Worm (Caenorhabditis elegans) whole organism, L2 larva: Measurements from ENCODE around the gene T28A8.8.
A peak's percentile ranks its signal among the peaks of the same experiment; 100 is the strongest.

Experiments
- C34F6.9 ChIP-seq: fragments of 150-350 bp; optimal IDR thresholded peaks from 2 replicates; lab custom pipeline; 2014; ENCODE audit warnings: missing biosample characterization, missing genetic modification characterization
- F13H6.1 ChIP-seq: sonication (generic microtip); optimal IDR thresholded peaks from 2 replicates; lab custom pipeline; 2016; ENCODE audit warnings: missing genetic modification characterization, missing compliant biosample characterization
- Y55F3AM.14 ChIP-seq: fragments of 200-800 bp; sonication (Bioruptor generic); optimal IDR thresholded peaks from 2 replicates; lab custom pipeline; 2018; ENCODE audit warnings: mild to moderate bottlenecking, missing genetic modification characterization, missing compliant biosample characterization
- ZK546.5 ChIP-seq: sonication (generic microtip); optimal IDR thresholded peaks from 2 replicates; lab custom pipeline; 2017; ENCODE audit warnings: missing biosample characterization, missing genetic modification characterization
- aly-2 ChIP-seq: fragments of 150-350 bp; optimal IDR thresholded peaks from 2 replicates; lab custom pipeline; 2014; ENCODE audit warnings: missing biosample characterization, missing genetic modification characterization
- ama-1 ChIP-seq: fragments of 150-350 bp; optimal IDR thresholded peaks from 2 replicates; lab custom pipeline; 2018; ENCODE audit warnings: inconsistent platforms
- blmp-1 ChIP-seq: sonication (generic microtip); optimal IDR thresholded peaks from 2 replicates; lab custom pipeline; 2017; ENCODE audit warnings: missing genetic modification characterization, mild to moderate bottlenecking, missing compliant biosample characterization, antibody characterized with exemption, moderate library complexity; ENCODE audit not compliant: insufficient read depth
- ceh-16 ChIP-seq: fragments of 150-350 bp; optimal IDR thresholded peaks from 2 replicates; lab custom pipeline; 2014; ENCODE audit warnings: missing biosample characterization, missing genetic modification characterization
- ceh-82 ChIP-seq: fragments of 150-350 bp; optimal IDR thresholded peaks from 2 replicates; lab custom pipeline; 2014; ENCODE audit warnings: missing biosample characterization, missing genetic modification characterization
- crh-2 ChIP-seq: sonication (generic microtip); optimal IDR thresholded peaks from 2 replicates; lab custom pipeline; 2017; ENCODE audit warnings: missing biosample characterization, missing genetic modification characterization
- dmd-4 ChIP-seq: sonication (generic microtip); optimal IDR thresholded peaks from 2 replicates; lab custom pipeline; 2017; ENCODE audit warnings: missing biosample characterization, missing genetic modification characterization
- fos-1 ChIP-seq: fragments of 150-350 bp; optimal IDR thresholded peaks from 2 replicates; lab custom pipeline; 2014; ENCODE audit warnings: missing biosample characterization, missing genetic modification characterization
- gmeb-1 ChIP-seq: fragments of 150-350 bp; optimal IDR thresholded peaks from 2 replicates; lab custom pipeline; 2014; ENCODE audit warnings: missing biosample characterization, missing genetic modification characterization
- lin-11 ChIP-seq: fragments of 150-350 bp; sonication (generic microtip); optimal IDR thresholded peaks from 2 replicates; lab custom pipeline; 2014; ENCODE audit warnings: missing biosample characterization, missing genetic modification characterization, inconsistent platforms, mixed read lengths
- lin-39 ChIP-seq: fragments of 150-350 bp; optimal IDR thresholded peaks from 2 replicates; lab custom pipeline; 2014; ENCODE audit warnings: missing biosample characterization, missing genetic modification reagents, missing genetic modification characterization
- lsy-2 ChIP-seq, 2 experiments: fragments of 150-350 bp in 1 of 2; sonication (generic microtip) in 1 of 2; optimal IDR thresholded peaks; 2 replicates each; lab custom pipeline; 2014 to 2017; ENCODE audit warnings: missing biosample characterization in 2 of 2, missing genetic modification characterization in 2 of 2
- mab-5 ChIP-seq: fragments of 150-350 bp; optimal IDR thresholded peaks from 2 replicates; lab custom pipeline; 2014; ENCODE audit warnings: missing biosample characterization, missing genetic modification characterization
- mbf-1 ChIP-seq: sonication (generic microtip); optimal IDR thresholded peaks from 2 replicates; lab custom pipeline; 2017; ENCODE audit warnings: missing biosample characterization, missing genetic modification characterization
- mdl-1 ChIP-seq, 2 experiments: fragments of 150-350 bp in 1 of 2; sonication (generic microtip) in 1 of 2; optimal IDR thresholded peaks; 2 replicates each; lab custom pipeline; 2017; ENCODE audit warnings: missing biosample characterization in 2 of 2, missing genetic modification characterization in 2 of 2
- nhr-10 ChIP-seq: sonication (generic microtip); optimal IDR thresholded peaks from 2 replicates; lab custom pipeline; 2017; ENCODE audit warnings: missing biosample characterization, missing genetic modification characterization
- nhr-11 ChIP-seq: fragments of 150-350 bp; optimal IDR thresholded peaks from 2 replicates; lab custom pipeline; 2014; ENCODE audit warnings: missing biosample characterization, missing genetic modification characterization
- nhr-12 ChIP-seq: fragments of 150-350 bp; optimal IDR thresholded peaks from 2 replicates; lab custom pipeline; 2014; ENCODE audit warnings: missing biosample characterization, missing genetic modification characterization
- nhr-21 ChIP-seq: fragments of 150-350 bp; optimal IDR thresholded peaks from 2 replicates; lab custom pipeline; 2014; ENCODE audit warnings: missing biosample characterization, missing genetic modification characterization
- nhr-23 ChIP-seq: fragments of 150-350 bp; optimal IDR thresholded peaks from 2 replicates; lab custom pipeline; 2014; ENCODE audit warnings: missing biosample characterization, missing genetic modification reagents, missing genetic modification characterization
- nhr-237 ChIP-seq: fragments of 150-350 bp; optimal IDR thresholded peaks from 2 replicates; lab custom pipeline; 2014; ENCODE audit warnings: missing biosample characterization, missing genetic modification characterization
- nhr-25 ChIP-seq: fragments of 150-350 bp; sonication (generic microtip); optimal IDR thresholded peaks from 3 replicates; lab custom pipeline; 2014; ENCODE audit warnings: missing biosample characterization, missing genetic modification characterization
- nhr-6 ChIP-seq: fragments of 150-350 bp; optimal IDR thresholded peaks from 2 replicates; lab custom pipeline; 2014; ENCODE audit warnings: missing biosample characterization, missing genetic modification characterization
- sem-4 ChIP-seq: fragments of 150-350 bp; optimal IDR thresholded peaks from 2 replicates; lab custom pipeline; 2014; ENCODE audit warnings: missing biosample characterization, missing genetic modification reagents, missing genetic modification characterization
- skn-1 ChIP-seq: sonication (generic microtip); optimal IDR thresholded peaks from 2 replicates; lab custom pipeline; 2017; ENCODE audit warnings: missing biosample characterization, missing genetic modification characterization
- sma-3 ChIP-seq: sonication (generic microtip); optimal IDR thresholded peaks from 2 replicates; lab custom pipeline; 2016; ENCODE audit warnings: missing genetic modification reagents, missing genetic modification characterization, missing compliant biosample characterization
- sma-9 ChIP-seq, 2 experiments: fragments of 150-350 bp in 1 of 2; sonication (generic microtip) in 1 of 2; optimal IDR thresholded peaks; 2 replicates each; lab custom pipeline; 2014 to 2016; ENCODE audit warnings: missing genetic modification characterization in 2 of 2, mild to moderate bottlenecking in 1 of 2, missing biosample characterization in 1 of 2, missing compliant biosample characterization in 1 of 2, missing genetic modification reagents in 1 of 2, moderate library complexity in 1 of 2
- unc-62 ChIP-seq: fragments of 150-350 bp; optimal IDR thresholded peaks from 2 replicates; lab custom pipeline; 2014; ENCODE audit warnings: missing biosample characterization, missing genetic modification reagents, missing genetic modification characterization
- zag-1 ChIP-seq: fragments of 150-350 bp; optimal IDR thresholded peaks from 2 replicates; lab custom pipeline; 2014; ENCODE audit warnings: missing biosample characterization, missing genetic modification characterization
- ztf-1 ChIP-seq: fragments of 200-800 bp; sonication (Bioruptor generic); conservative IDR thresholded peaks from 2 replicates; pipeline ENCODE4 v1.3.6; 2022; ENCODE audit warnings: missing genetic modification characterization, missing compliant biosample characterization
- ztf-4 ChIP-seq: fragments of 150-350 bp; optimal IDR thresholded peaks from 2 replicates; lab custom pipeline; 2014; ENCODE audit warnings: missing biosample characterization, missing genetic modification characterization

The T28A8.8 gene

ce11 chrIII:13525118-13525839, 22.7 kb downstream of the T28A8.8 start:
- TF ChIP-seq mbf-1 (tag; lab: Kevin White, UChicago) (no peak), F13H6.1 (tag; lab: Kevin White, UChicago) (no peak), crh-2 (tag; lab: Kevin White, UChicago) (no peak), ceh-16 (tag; lab: Kevin White, UChicago) (no peak), nhr-12 (tag; lab: Kevin White, UChicago) (no peak), aly-2 (tag; lab: Kevin White, UChicago) (no peak), mab-5 (tag; lab: Kevin White, UChicago) (no peak), ceh-82 (tag; lab: Kevin White, UChicago) (no peak), skn-1 (tag; lab: Kevin White, UChicago) (no peak), sma-3 (GFP tag; lab: Kevin White, UChicago) (no peak), Y55F3AM.14 (GFP tag; lab: Kevin White, UChicago) (no peak)

- TF ChIP-seq fos-1 (tag; lab: Kevin White, UChicago): peak; percentile 93
- TF ChIP-seq nhr-25 (tag; lab: Kevin White, UChicago): no peak
Measured at ce11 chrIII:13526191-13526590, 23.6 kb downstream of the T28A8.8 start.

ce11 chrIII:13526702-13527101, 24.1 kb downstream of the T28A8.8 start:
- no peak for TF ChIP-seq gmeb-1 (tag; lab: Kevin White, UChicago)
- no peak for TF ChIP-seq sma-9 (GFP tag; optimal IDR thresholded peaks at IDR 0.05; lab: Kevin White, UChicago)
- TF ChIP-seq sma-9 (tag; optimal IDR thresholded peaks at IDR 0.05; lab: Kevin White, UChicago): no peak
- no peak for TF ChIP-seq lsy-2 (tag; optimal IDR thresholded peaks at IDR 0.05; lab: Kevin White, UChicago)
- TF ChIP-seq dmd-4 (tag; lab: Kevin White, UChicago): no peak
- no peak for TF ChIP-seq zag-1 (tag; lab: Kevin White, UChicago)
- no peak for TF ChIP-seq mab-5 (tag; lab: Kevin White, UChicago)
- TF ChIP-seq ceh-16 (tag; lab: Kevin White, UChicago): no peak
- TF ChIP-seq mdl-1 (tag; optimal IDR thresholded peaks at IDR 0.05; lab: Kevin White, UChicago): no peak
- no peak for TF ChIP-seq nhr-6 (tag; lab: Kevin White, UChicago)

ce11 chrIII:13527424-13528097, 24.9 kb downstream of the T28A8.8 start, which contains the start of gene lron-13:
TSS of gene lron-13 (plus strand) at chrIII:13527438.
- TF ChIP-seq ZK546.5 (tag; lab: Kevin White, UChicago) (no peak), sma-9 (GFP tag; optimal IDR thresholded peaks at IDR 0.05; lab: Kevin White, UChicago) (peak; percentile 9), sma-9 (tag; optimal IDR thresholded peaks at IDR 0.05; lab: Kevin White, UChicago) (no peak), fos-1 (tag; lab: Kevin White, UChicago) (peak; percentile 74)

- no peak for TF ChIP-seq sma-9 (GFP tag; optimal IDR thresholded peaks at IDR 0.05; lab: Kevin White, UChicago)
- no peak for TF ChIP-seq sma-9 (tag; optimal IDR thresholded peaks at IDR 0.05; lab: Kevin White, UChicago)
- peak; percentile 74 for TF ChIP-seq fos-1 (tag; lab: Kevin White, UChicago)
- TF ChIP-seq lsy-2 (tag; optimal IDR thresholded peaks at IDR 0.05; lab: Kevin White, UChicago): no peak
Measured at ce11 chrIII:13528513-13529249, 26.1 kb downstream of the T28A8.8 start.

ce11 chrIII:13530017-13530416, 27.4 kb downstream of the T28A8.8 start:
- TF ChIP-seq nhr-21 (tag; lab: Kevin White, UChicago) (peak; percentile 60), mdl-1 (tag; optimal IDR thresholded peaks at IDR 0.05; lab: Kevin White, UChicago) (no peak), unc-62 (no peak), sem-4 (tag; lab: Kevin White, UChicago) (peak; percentile 21), aly-2 (tag; lab: Kevin White, UChicago) (no peak), lin-39 (tag; lab: Kevin White, UChicago) (no peak), nhr-6 (tag; lab: Kevin White, UChicago) (no peak), ztf-1 (GFP tag; lab: Robert Waterston, UW) (no peak), ama-1 (lab: Kevin White, UChicago) (no peak), nhr-10 (no peak), nhr-12 (tag; lab: Kevin White, UChicago) (no peak), nhr-237 (tag; lab: Kevin White, UChicago) (no peak), crh-2 (tag; lab: Kevin White, UChicago) (peak; percentile 70), C34F6.9 (tag; lab: Kevin White, UChicago) (peak; percentile 53), lsy-2 (tag; optimal IDR thresholded peaks at IDR 0.05; lab: Kevin White, UChicago) (peak; percentile 47 to 77), fos-1 (tag; lab: Kevin White, UChicago) (peak; percentile 5), lin-11 (peak; percentile 71), sma-9 (GFP tag; optimal IDR thresholded peaks at IDR 0.05; lab: Kevin White, UChicago) (peak; percentile 50), sma-9 (tag; optimal IDR thresholded peaks at IDR 0.05; lab: Kevin White, UChicago) (no peak), nhr-25 (tag; lab: Kevin White, UChicago) (peak; percentile 70), blmp-1 (peak; percentile 96), nhr-11 (tag; lab: Kevin White, UChicago) (no peak), F13H6.1 (tag; lab: Kevin White, UChicago) (peak; percentile 41), gmeb-1 (tag; lab: Kevin White, UChicago) (peak; percentile 75), nhr-23 (tag; lab: Kevin White, UChicago) (no peak), ztf-4 (tag; lab: Kevin White, UChicago) (no peak)
